Fruit fly (Drosophila melanogaster): Measurements from ENCODE around the gene Osi23.

Osi23 gene

dm6 chr3R:30422871-30423270 lies 22.0 kb downstream of the Osi23 start, which contains the start of the genes CG2217 and CG42740:
Gene CG2217 (minus strand): TSS chr3R:30422971.
Gene CG42740 (minus strand): TSS chr3R:30422971.
- TF ChIP-seq CG15269 (tag; optimal IDR thresholded peaks at IDR 0.05) (no peak), prd (optimal IDR thresholded peaks at IDR 0.05) (no peak), prd (GFP tag; IDR thresholded peaks at IDR 0.05) (no peak), yki (optimal IDR thresholded peaks at IDR 0.05) (no peak), Mad (GFP tag; optimal IDR thresholded peaks at IDR 0.05) (no peak), CG3407 (GFP tag; optimal IDR thresholded peaks at IDR 0.05) (no peak), ind (GFP tag; optimal IDR thresholded peaks at IDR 0.05) (no peak)

dm6 chr3R:30419216-30419615 lies 25.6 kb downstream of the Osi23 start:
- TF ChIP-seq fru (optimal IDR thresholded peaks at IDR 0.05) (no peak), Awh (GFP tag; IDR thresholded peaks at IDR 0.05) (no peak), CG2678 (tag; optimal IDR thresholded peaks at IDR 0.05) (no peak), CG11695 (GFP tag; IDR thresholded peaks at IDR 0.05) (no peak), gfzf (GFP tag; optimal IDR thresholded peaks at IDR 0.05) (no peak), dimm (GFP tag; IDR thresholded peaks at IDR 0.05) (no peak), CG1024 (GFP tag; IDR thresholded peaks at IDR 0.05) (no peak), CG10959 (GFP tag; IDR thresholded peaks at IDR 0.05) (no peak), tgo (GFP tag; IDR thresholded peaks at IDR 0.05) (no peak), Hand (GFP tag; optimal IDR thresholded peaks at IDR 0.05) (no peak), btn (GFP tag; optimal IDR thresholded peaks at IDR 0.05) (no peak), CG13775 (GFP tag; optimal IDR thresholded peaks at IDR 0.05) (no peak), Bdp1 (GFP tag; optimal IDR thresholded peaks at IDR 0.05) (no peak), CG18011 (GFP tag; optimal IDR thresholded peaks at IDR 0.05) (no peak), NfI (GFP tag; optimal IDR thresholded peaks at IDR 0.05) (no peak), CHES-1-like (GFP tag; optimal IDR thresholded peaks at IDR 0.05) (no peak), chif (GFP tag; optimal IDR thresholded peaks at IDR 0.05) (no peak), zen2 (GFP tag; IDR thresholded peaks at IDR 0.05; ENCODE audit: partially characterized antibody) (no peak)

dm6 chr3R:30416765-30417274 lies 28.0 kb downstream of the Osi23 start:
- no peak for TF ChIP-seq so (GFP tag; IDR thresholded peaks at IDR 0.05)
- TF ChIP-seq CG10209 (GFP tag; optimal IDR thresholded peaks at IDR 0.05) = no peak
- TF ChIP-seq Fer1 (GFP tag; optimal IDR thresholded peaks at IDR 0.05) = no peak
- no peak for TF ChIP-seq CG14441 (GFP tag; IDR thresholded peaks at IDR 0.05)
- peak; percentile 69 for TF ChIP-seq oc (tag; optimal IDR thresholded peaks at IDR 0.05)
- no peak for TF ChIP-seq CG1233 (GFP tag; optimal IDR thresholded peaks at IDR 0.05)
- TF ChIP-seq sens (GFP tag) = peak; percentile 35
- TF ChIP-seq chm (GFP tag; IDR thresholded peaks at IDR 0.05) = no peak
- TF ChIP-seq cg (GFP tag; optimal IDR thresholded peaks at IDR 0.05) = no peak
- no peak for TF ChIP-seq Dll (GFP tag; IDR thresholded peaks at IDR 0.05; ENCODE audit: partially characterized antibody)
- TF ChIP-seq CG9215 (GFP tag; IDR thresholded peaks at IDR 0.05) = no peak
- no peak for TF ChIP-seq gt (GFP tag; IDR thresholded peaks at IDR 0.05)
- no peak for TF ChIP-seq CG10274 (GFP tag; optimal IDR thresholded peaks at IDR 0.05)
- peak; percentile 42 for TF ChIP-seq D (optimal IDR thresholded peaks at IDR 0.05)
- TF ChIP-seq D (GFP tag; optimal IDR thresholded peaks at IDR 0.05) = no peak
- TF ChIP-seq Ssrp (tag; optimal IDR thresholded peaks at IDR 0.05) = no peak
- TF ChIP-seq CG32772 (GFP tag; IDR thresholded peaks at IDR 0.05) = no peak
- TF ChIP-seq zen2 (GFP tag; IDR thresholded peaks at IDR 0.05; ENCODE audit: partially characterized antibody) = 0 out of 3 replicates have a peak, but pooled peaks have one; percentile 19
- TF ChIP-seq Dp (GFP tag; optimal IDR thresholded peaks at IDR 0.05) = no peak
- no peak for TF ChIP-seq HLH54F (GFP tag; optimal IDR thresholded peaks at IDR 0.05)
- TF ChIP-seq gsb-n (tag; optimal IDR thresholded peaks at IDR 0.05) = peak; percentile 52
- TF ChIP-seq dm (GFP tag; optimal IDR thresholded peaks at IDR 0.05) = no peak
- TF ChIP-seq kni (GFP tag; optimal IDR thresholded peaks at IDR 0.05) = no peak
- peak; percentile 74 for TF ChIP-seq bigmax (GFP tag; optimal IDR thresholded peaks at IDR 0.05)
- TF ChIP-seq CG34224 (GFP tag; IDR thresholded peaks at IDR 0.05; ENCODE audit: partially characterized antibody) = no peak
- no peak for TF ChIP-seq Mad (GFP tag; optimal IDR thresholded peaks at IDR 0.05)
- no peak for TF ChIP-seq CG15269 (tag; optimal IDR thresholded peaks at IDR 0.05)
- TF ChIP-seq pros (GFP tag; optimal IDR thresholded peaks at IDR 0.05) = peak; percentile 49

Data from whole organism, embryonic.